Worm (Caenorhabditis elegans) whole organism, young adult: ENCODE results near the gene wht-6.
A peak's percentile ranks its signal among the peaks of the same experiment; 100 is the strongest.

ENCODE experiments used
- B0019.2 ChIP-seq: fragments of 200-800 bp; sonication (Bioruptor generic); conservative IDR thresholded peaks from 2 replicates; pipeline ENCODE4 v1.3.6; 2022; ENCODE audit warnings: missing genetic modification reagents, missing genetic modification characterization, missing compliant biosample characterization
- B0035.1 ChIP-seq: sonication (generic microtip); optimal IDR thresholded peaks from 2 replicates; lab custom pipeline; 2016; ENCODE audit warnings: missing genetic modification characterization, mild to moderate bottlenecking, missing compliant biosample characterization, missing genotype, missing genetic modification reagents
- B0336.3 ChIP-seq: fragments of 200-800 bp; sonication (Bioruptor generic); IDR thresholded peaks from 2 replicates; pipeline ENCODE4 v1.3.6; 2022; ENCODE audit warnings: missing genetic modification characterization, missing compliant biosample characterization
- F10E7.11 ChIP-seq: sonication (generic microtip); optimal IDR thresholded peaks from 2 replicates; lab custom pipeline; 2017; ENCODE audit warnings: mild to moderate bottlenecking, missing genetic modification characterization, moderate library complexity, missing compliant biosample characterization
- F23B12.7 ChIP-seq: sonication (generic microtip); optimal IDR thresholded peaks from 2 replicates; lab custom pipeline; 2017; ENCODE audit warnings: missing genetic modification characterization, mild to moderate bottlenecking, missing compliant biosample characterization, antibody characterized with exemption, moderate library complexity; ENCODE audit not compliant: insufficient read depth
- F33H1.4 ChIP-seq: fragments of 200-800 bp; sonication (Bioruptor generic); IDR thresholded peaks from 2 replicates; pipeline ENCODE4 v1.3.6; 2022; ENCODE audit warnings: missing genetic modification reagents, missing genetic modification characterization, missing compliant biosample characterization
- F39B2.1 ChIP-seq: fragments of 200-800 bp; sonication (Bioruptor generic); IDR thresholded peaks from 2 replicates; pipeline ENCODE4 v1.3.6; 2022; ENCODE audit warnings: missing genetic modification reagents, missing genetic modification characterization, missing compliant biosample characterization
- F49E8.2 ChIP-seq: sonication (generic microtip); optimal IDR thresholded peaks from 3 replicates; lab custom pipeline; 2017; ENCODE audit warnings: missing genetic modification characterization, mild to moderate bottlenecking, missing compliant biosample characterization, antibody characterized with exemption, moderate library complexity; ENCODE audit not compliant: insufficient read depth
- Y53F4B.3 ChIP-seq: fragments of 200-800 bp; sonication (Bioruptor generic); IDR thresholded peaks from 2 replicates; pipeline ENCODE4 v1.3.6; 2022; ENCODE audit warnings: missing genetic modification reagents, missing genetic modification characterization, missing compliant biosample characterization
- Y53G8AR.9 ChIP-seq: fragments of 200-800 bp; sonication (Bioruptor generic); conservative IDR thresholded peaks from 2 replicates; pipeline ENCODE4 v1.3.6; 2022; ENCODE audit warnings: missing genetic modification reagents, missing genetic modification characterization, missing compliant biosample characterization
- akir-1 ChIP-seq: fragments of 200-800 bp; sonication (Bioruptor generic); optimal IDR thresholded peaks from 2 replicates; lab custom pipeline; 2018; ENCODE audit warnings: mild to moderate bottlenecking, missing genetic modification characterization, moderate library complexity, missing compliant biosample characterization
- aptf-3 ChIP-seq: fragments of 200-800 bp; sonication (Bioruptor generic); IDR thresholded peaks from 2 replicates; pipeline ENCODE4 v1.3.6; 2022; ENCODE audit warnings: missing genetic modification characterization, missing compliant biosample characterization
- attf-3 ChIP-seq: fragments of 200-800 bp; sonication (Bioruptor generic); conservative IDR thresholded peaks from 2 replicates; pipeline ENCODE4 v1.3.6; 2022; ENCODE audit warnings: missing genetic modification reagents, missing genetic modification characterization, missing compliant biosample characterization
- attf-5 ChIP-seq: fragments of 200-800 bp; sonication (Bioruptor generic); optimal IDR thresholded peaks from 2 replicates; lab custom pipeline; 2018; ENCODE audit warnings: mild to moderate bottlenecking, missing genetic modification characterization, missing compliant biosample characterization
- bed-1 ChIP-seq: fragments of 200-800 bp; sonication (Bioruptor generic); IDR thresholded peaks from 2 replicates; pipeline ENCODE4 v1.3.6; 2022; ENCODE audit warnings: missing genetic modification reagents, missing genetic modification characterization, missing compliant biosample characterization
- ccch-3 ChIP-seq: fragments of 200-800 bp; sonication (Bioruptor generic); optimal IDR thresholded peaks from 2 replicates; lab custom pipeline; 2018; ENCODE audit warnings: mild to moderate bottlenecking, missing genetic modification characterization, missing compliant biosample characterization
- ceh-91 ChIP-seq: fragments of 200-800 bp; sonication (Bioruptor generic); IDR thresholded peaks from 2 replicates; pipeline ENCODE4 v1.3.6; 2022; ENCODE audit warnings: missing genetic modification reagents, missing genetic modification characterization, missing compliant biosample characterization
- dpl-1 ChIP-seq: fragments of 150-350 bp; optimal IDR thresholded peaks from 2 replicates; lab custom pipeline; 2014; ENCODE audit warnings: missing biosample characterization, missing genetic modification reagents, missing genetic modification characterization
- efl-1 ChIP-seq: fragments of 150-350 bp; optimal IDR thresholded peaks from 2 replicates; lab custom pipeline; 2014; ENCODE audit warnings: missing biosample characterization, missing genetic modification reagents, missing genetic modification characterization
- fkh-3 ChIP-seq: sonication (generic microtip); optimal IDR thresholded peaks from 2 replicates; lab custom pipeline; 2016; ENCODE audit warnings: mild to moderate bottlenecking, missing genetic modification characterization, missing compliant biosample characterization
- gei-17 ChIP-seq: fragments of 200-800 bp; sonication (Bioruptor generic); optimal IDR thresholded peaks from 2 replicates; lab custom pipeline; 2018; ENCODE audit warnings: mild to moderate bottlenecking, missing genetic modification characterization, missing compliant biosample characterization
- hlh-12 ChIP-seq: sonication (generic microtip); optimal IDR thresholded peaks from 2 replicates; lab custom pipeline; 2016; ENCODE audit warnings: missing genetic modification characterization, missing compliant biosample characterization
- lin-54 ChIP-seq: fragments of 200-800 bp; sonication (Bioruptor generic); optimal IDR thresholded peaks from 2 replicates; lab custom pipeline; 2018; ENCODE audit warnings: mild to moderate bottlenecking, missing genetic modification characterization, missing compliant biosample characterization
- lir-1 ChIP-seq: fragments of 200-800 bp; sonication (Bioruptor generic); conservative IDR thresholded peaks from 2 replicates; pipeline ENCODE4 v1.3.6; 2022; ENCODE audit warnings: missing genetic modification reagents, missing genetic modification characterization, missing compliant biosample characterization
- lsy-27 ChIP-seq: sonication (generic microtip); optimal IDR thresholded peaks from 2 replicates; lab custom pipeline; 2017; ENCODE audit warnings: missing genetic modification characterization, mild to moderate bottlenecking, missing compliant biosample characterization, antibody characterized with exemption, missing genotype, borderline replicate concordance; ENCODE audit not compliant: insufficient read depth
- madf-10 ChIP-seq: sonication (generic microtip); optimal IDR thresholded peaks from 2 replicates; lab custom pipeline; 2016; ENCODE audit warnings: mild to moderate bottlenecking, missing genetic modification characterization, missing compliant biosample characterization
- madf-6 ChIP-seq: fragments of 200-800 bp; sonication (Bioruptor generic); IDR thresholded peaks from 2 replicates; pipeline ENCODE4 v1.3.6; 2022; ENCODE audit warnings: missing genetic modification reagents, missing genetic modification characterization, missing compliant biosample characterization
- mxl-1 ChIP-seq: sonication (generic microtip); optimal IDR thresholded peaks from 2 replicates; lab custom pipeline; 2016; ENCODE audit warnings: missing genetic modification characterization, missing compliant biosample characterization
- nfya-1 ChIP-seq: sonication (generic microtip); optimal IDR thresholded peaks from 2 replicates; lab custom pipeline; 2017; ENCODE audit warnings: antibody characterized with exemption, missing compliant biosample characterization, missing genetic modification characterization, borderline replicate concordance; ENCODE audit not compliant: insufficient read depth
- nfya-2 ChIP-seq: fragments of 200-800 bp; sonication (Bioruptor generic); IDR thresholded peaks from 2 replicates; pipeline ENCODE4 v1.3.6; 2022; ENCODE audit warnings: missing genetic modification reagents, missing genetic modification characterization, missing compliant biosample characterization
- nfyb-1 ChIP-seq: fragments of 200-800 bp; sonication (Bioruptor generic); IDR thresholded peaks from 2 replicates; pipeline ENCODE4 v1.3.6; 2022; ENCODE audit warnings: missing genetic modification reagents, missing genetic modification characterization, missing compliant biosample characterization
- nhr-179 ChIP-seq: sonication (generic microtip); optimal IDR thresholded peaks from 2 replicates; lab custom pipeline; 2016; ENCODE audit warnings: mild to moderate bottlenecking, missing genetic modification characterization, missing compliant biosample characterization
- rcor-1 ChIP-seq: fragments of 200-800 bp; sonication (Bioruptor generic); IDR thresholded peaks from 2 replicates; pipeline ENCODE4 v1.3.6; 2022; ENCODE audit warnings: missing genetic modification reagents, missing genetic modification characterization, missing compliant biosample characterization
- repo-1 ChIP-seq: sonication (generic microtip); optimal IDR thresholded peaks from 2 replicates; lab custom pipeline; 2017; ENCODE audit warnings: mild to moderate bottlenecking, missing genetic modification characterization, missing compliant biosample characterization
- rpc-1 ChIP-seq, 2 experiments: fragments of 150-350 bp in 1 of 2; sonication (generic microtip) in 1 of 2; optimal IDR thresholded peaks; 2 replicates each; lab custom pipeline; 2014 to 2018; ENCODE audit warnings: missing biosample characterization in 1 of 2, missing genetic modification characterization in 1 of 2, missing genetic modification reagents in 1 of 2, missing genotype in 1 of 2
- sea-2 ChIP-seq: fragments of 200-800 bp; sonication (Bioruptor generic); IDR thresholded peaks from 2 replicates; pipeline ENCODE4 v1.3.6; 2022; ENCODE audit warnings: missing genetic modification characterization, missing compliant biosample characterization
- snpc-1.1 ChIP-seq: sonication (generic microtip); optimal IDR thresholded peaks from 2 replicates; lab custom pipeline; 2017; ENCODE audit warnings: missing genetic modification characterization, mild to moderate bottlenecking, missing compliant biosample characterization, antibody characterized with exemption, moderate library complexity, missing genotype, missing genetic modification reagents; ENCODE audit not compliant: insufficient read depth
- tbp1 ChIP-seq: fragments of 200-800 bp; sonication (Bioruptor generic); optimal IDR thresholded peaks from 2 replicates; lab custom pipeline; 2018; ENCODE audit warnings: mild to moderate bottlenecking, missing genetic modification characterization, missing compliant biosample characterization
- unc-130 ChIP-seq: sonication (generic microtip); optimal IDR thresholded peaks from 2 replicates; lab custom pipeline; 2016; ENCODE audit warnings: missing genetic modification reagents, missing genetic modification characterization, missing compliant biosample characterization
- xnd-1 ChIP-seq: sonication (generic microtip); optimal IDR thresholded peaks from 2 replicates; lab custom pipeline; 2016; ENCODE audit warnings: missing genotype, missing genetic modification reagents, missing genetic modification characterization, missing compliant biosample characterization
- ztf-22 ChIP-seq: fragments of 200-800 bp; sonication (Bioruptor generic); optimal IDR thresholded peaks from 2 replicates; lab custom pipeline; 2018; ENCODE audit warnings: mild to moderate bottlenecking, missing genetic modification characterization, moderate library complexity, missing compliant biosample characterization
- ztf-25 ChIP-seq: fragments of 200-800 bp; sonication (Bioruptor generic); IDR thresholded peaks from 2 replicates; pipeline ENCODE4 v1.3.6; 2022; ENCODE audit warnings: missing genetic modification reagents, missing genetic modification characterization, missing compliant biosample characterization
- ztf-3 ChIP-seq: fragments of 200-800 bp; sonication (Bioruptor generic); optimal IDR thresholded peaks from 2 replicates; lab custom pipeline; 2018; ENCODE audit warnings: mild to moderate bottlenecking, missing genetic modification characterization, missing compliant biosample characterization
- ztf-6 ChIP-seq: fragments of 200-800 bp; sonication (Bioruptor generic); IDR thresholded peaks from 2 replicates; pipeline ENCODE4 v1.3.6; 2022; ENCODE audit warnings: missing genetic modification reagents, missing genetic modification characterization, missing compliant biosample characterization

The wht-6 gene

DNA sequence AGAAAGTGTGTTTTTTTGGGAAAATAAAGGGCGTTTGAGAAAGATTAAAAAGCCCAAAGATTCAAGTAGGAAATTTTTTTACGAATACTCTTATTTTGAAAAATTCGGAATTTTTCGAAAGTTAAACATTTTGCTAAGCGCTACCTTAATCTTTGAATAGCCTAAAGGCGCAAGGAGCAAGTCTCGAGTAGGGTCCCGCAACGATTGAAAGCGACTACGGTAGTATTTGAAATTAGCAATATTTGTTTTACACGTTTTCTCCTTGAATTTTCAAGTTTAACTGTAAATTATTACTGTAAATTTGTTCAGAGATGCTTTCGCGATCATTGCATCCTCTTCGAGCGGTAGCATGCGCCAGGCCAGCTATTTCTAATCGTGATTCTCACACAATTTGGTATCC lies 6.6 kb upstream of the wht-6 start, which contains the start of gene nduf-2.2 (continued):
- TF ChIP-seq aptf-3 (GFP tag; lab: Robert Waterston, UW) (no peak), repo-1 (tag; lab: Kevin White, UChicago) (no peak), F39B2.1 (GFP tag; lab: Robert Waterston, UW) (no peak), xnd-1 (tag; lab: Kevin White, UChicago) (peak; percentile 23), F23B12.7 (tag; lab: Kevin White, UChicago) (no peak), fkh-3 (no peak), ztf-6 (GFP tag; lab: Robert Waterston, UW) (no peak), F49E8.2 (tag; lab: Kevin White, UChicago) (no peak), ccch-3 (GFP tag; lab: Kevin White, UChicago) (no peak), efl-1 (GFP tag; lab: Kevin White, UChicago) (peak; percentile 6), lir-1 (GFP tag; lab: Robert Waterston, UW) (no peak), sea-2 (GFP tag; lab: Robert Waterston, UW) (no peak), F10E7.11 (tag; lab: Kevin White, UChicago) (no peak), Y53G8AR.9 (no peak), bed-1 (no peak), ztf-3 (no peak), B0019.2 (GFP tag; lab: Robert Waterston, UW) (no peak), lin-54 (GFP tag; lab: Kevin White, UChicago) (peak; percentile 24), F33H1.4 (GFP tag; lab: Robert Waterston, UW) (peak; percentile 84), dpl-1 (GFP tag; lab: Kevin White, UChicago) (no peak), madf-6 (GFP tag; lab: Robert Waterston, UW) (peak; percentile 67), madf-10 (tag; lab: Kevin White, UChicago) (no peak), rpc-1 (optimal IDR thresholded peaks at IDR 0.05; lab: Kevin White, UChicago) (no peak), rpc-1 (tag; optimal IDR thresholded peaks at IDR 0.05; lab: Kevin White, UChicago) (no peak), lsy-27 (tag; lab: Kevin White, UChicago) (no peak), B0035.1 (tag; lab: Kevin White, UChicago) (no peak), nfya-2 (GFP tag; lab: Robert Waterston, UW) (no peak), snpc-1.1 (tag; lab: Kevin White, UChicago) (no peak), attf-3 (GFP tag; lab: Robert Waterston, UW) (no peak; the same call in 1 of the 2 replicates), unc-130 (GFP tag; lab: Kevin White, UChicago) (no peak), nfyb-1 (no peak), nhr-179 (tag; lab: Kevin White, UChicago) (no peak), Y53F4B.3 (GFP tag; lab: Robert Waterston, UW) (no peak), nfya-1 (no peak), ztf-22 (GFP tag; lab: Kevin White, UChicago) (no peak), akir-1 (GFP tag; lab: Kevin White, UChicago) (no peak), ztf-25 (GFP tag; lab: Robert Waterston, UW) (no peak), mxl-1 (tag; lab: Kevin White, UChicago) (no peak)

DNA sequence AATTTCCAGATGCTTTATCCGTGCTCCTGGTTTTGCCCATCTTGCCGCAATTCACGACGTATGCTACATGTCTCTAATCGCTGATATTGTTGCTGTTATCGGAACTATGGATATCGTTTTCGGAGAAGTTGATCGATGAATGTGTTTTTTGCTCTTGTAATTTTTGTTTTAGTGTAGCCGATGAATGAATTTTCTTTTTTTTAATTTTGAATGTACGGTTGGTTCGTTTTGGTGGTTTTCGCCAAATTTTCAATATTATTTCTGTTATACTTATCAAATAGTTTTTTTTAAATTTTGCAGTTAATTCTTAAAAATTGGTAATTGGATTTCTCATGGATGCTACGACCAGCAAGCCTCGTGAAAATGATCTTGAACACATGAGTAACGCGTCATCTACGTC lies 4.5 kb upstream of the wht-6 start, which contains the start of gene T26A5.2:
Gene T26A5.2, plus strand, starts transcription at position 301 of the 400 bp plus-strand sequence.
- TF ChIP-seq B0336.3 (GFP tag; lab: Robert Waterston, UW) (no peak), hlh-12 (no peak), snpc-1.1 (tag; lab: Kevin White, UChicago) (no peak), tbp1 (GFP tag; lab: Kevin White, UChicago) (no peak), B0035.1 (tag; lab: Kevin White, UChicago) (no peak), ceh-91 (GFP tag; lab: Robert Waterston, UW) (no peak), gei-17 (GFP tag; lab: Kevin White, UChicago) (no peak), rcor-1 (GFP tag; lab: Robert Waterston, UW) (no peak), attf-5 (no peak)
